Worm (Caenorhabditis elegans) whole organism, L3 larva: ENCODE data around the gene cpd-2.

Source experiments
- ama-1 ChIP-seq: fragments of 150-350 bp; optimal IDR thresholded peaks from 2 replicates; lab custom pipeline; 2018
- ceh-82 ChIP-seq: fragments of 150-350 bp; optimal IDR thresholded peaks from 2 replicates; lab custom pipeline; 2014; ENCODE audit warnings: missing biosample characterization, missing genetic modification characterization
- lin-15B ChIP-seq: fragments of 150-350 bp; optimal IDR thresholded peaks from 2 replicates; lab custom pipeline; 2014; ENCODE audit warnings: missing biosample characterization, missing genetic modification characterization
- lin-39 ChIP-seq: fragments of 150-350 bp; optimal IDR thresholded peaks from 2 replicates; lab custom pipeline; 2018; ENCODE audit warnings: missing biosample characterization, missing genetic modification reagents, missing genetic modification characterization
- mdl-1 ChIP-seq: fragments of 150-350 bp; optimal IDR thresholded peaks from 2 replicates; lab custom pipeline; 2014; ENCODE audit warnings: missing biosample characterization, missing genetic modification characterization
- nhr-43 ChIP-seq: sonication (generic microtip); optimal IDR thresholded peaks from 2 replicates; lab custom pipeline; 2016; ENCODE audit warnings: mild to moderate bottlenecking, missing genetic modification characterization, missing compliant biosample characterization; ENCODE audit not compliant: poor library complexity, severe bottlenecking
- pha-4 ChIP-seq: fragments of 150-350 bp; optimal IDR thresholded peaks from 2 replicates; lab custom pipeline; 2014; ENCODE audit warnings: missing biosample characterization, missing genetic modification reagents, missing genetic modification characterization
- skn-1 ChIP-seq: fragments of 150-350 bp; optimal IDR thresholded peaks from 2 replicates; lab custom pipeline; 2014; ENCODE audit warnings: missing biosample characterization, missing genetic modification characterization
- snpc-4 ChIP-seq: fragments of 150-350 bp; optimal IDR thresholded peaks from 2 replicates; lab custom pipeline; 2014; ENCODE audit warnings: missing biosample characterization, missing genetic modification characterization
- tbx-2 ChIP-seq: sonication (generic microtip); optimal IDR thresholded peaks from 2 replicates; lab custom pipeline; 2016; ENCODE audit warnings: mild to moderate bottlenecking, missing genetic modification characterization, missing compliant biosample characterization
- zag-1 ChIP-seq: fragments of 150-350 bp; optimal IDR thresholded peaks from 2 replicates; lab custom pipeline; 2014; ENCODE audit warnings: missing biosample characterization, missing genetic modification characterization

ce11 chrX:16099251-16099650, 49.6 kb downstream of the cpd-2 start:
- no peak for TF ChIP-seq ama-1 (lab: Kevin White, UChicago)
- no peak for TF ChIP-seq snpc-4 (tag; lab: Kevin White, UChicago)
- TF ChIP-seq tbx-2 (tag; lab: Kevin White, UChicago) = no peak
- no peak for TF ChIP-seq zag-1 (tag; lab: Kevin White, UChicago)
- TF ChIP-seq lin-39 = no peak
- TF ChIP-seq pha-4 (tag; lab: Kevin White, UChicago) = no peak
- TF ChIP-seq ceh-82 = no peak
- no peak for TF ChIP-seq skn-1 (tag; lab: Kevin White, UChicago)
- TF ChIP-seq lin-15B (tag; lab: Kevin White, UChicago) = no peak
- TF ChIP-seq nhr-43 (tag; lab: Kevin White, UChicago) = no peak
- TF ChIP-seq mdl-1 (tag; lab: Kevin White, UChicago) = no peak
